Worm (Caenorhabditis elegans) whole organism, midembryonic: ENCODE measurements around the gene ZC376.8.

Source experiments
- T22C8.4 ChIP-seq: fragments of 200-800 bp; sonication (Bioruptor generic); IDR thresholded peaks from 2 replicates; pipeline ENCODE4 v1.3.6; 2022; ENCODE audit warnings: missing genetic modification characterization, missing compliant biosample characterization
- cog-1 ChIP-seq: sonication (generic microtip); optimal IDR thresholded peaks from 2 replicates; lab custom pipeline; 2016; ENCODE audit warnings: missing genetic modification characterization, missing compliant biosample characterization
- flt-1 ChIP-seq: fragments of 200-800 bp; sonication (Bioruptor generic); IDR thresholded peaks from 2 replicates; pipeline ENCODE4 v1.3.6; 2022; ENCODE audit warnings: missing genetic modification characterization, missing compliant biosample characterization
- med-1 ChIP-seq: sonication (generic microtip); optimal IDR thresholded peaks from 2 replicates; lab custom pipeline; 2017; ENCODE audit warnings: missing genetic modification characterization, mild to moderate bottlenecking, missing compliant biosample characterization, antibody characterized with exemption, missing genetic modification reagents; ENCODE audit not compliant: insufficient read depth
- ztf-23 ChIP-seq: fragments of 200-800 bp; sonication (Bioruptor generic); IDR thresholded peaks from 2 replicates; pipeline ENCODE4 v1.3.6; 2022; ENCODE audit warnings: missing genetic modification reagents, missing genetic modification characterization, missing compliant biosample characterization
- ztf-29 ChIP-seq: fragments of 200-800 bp; sonication (Bioruptor generic); IDR thresholded peaks from 2 replicates; pipeline ENCODE4 v1.3.6; 2022; ENCODE audit warnings: missing genetic modification reagents, missing genetic modification characterization, missing compliant biosample characterization

DNA sequence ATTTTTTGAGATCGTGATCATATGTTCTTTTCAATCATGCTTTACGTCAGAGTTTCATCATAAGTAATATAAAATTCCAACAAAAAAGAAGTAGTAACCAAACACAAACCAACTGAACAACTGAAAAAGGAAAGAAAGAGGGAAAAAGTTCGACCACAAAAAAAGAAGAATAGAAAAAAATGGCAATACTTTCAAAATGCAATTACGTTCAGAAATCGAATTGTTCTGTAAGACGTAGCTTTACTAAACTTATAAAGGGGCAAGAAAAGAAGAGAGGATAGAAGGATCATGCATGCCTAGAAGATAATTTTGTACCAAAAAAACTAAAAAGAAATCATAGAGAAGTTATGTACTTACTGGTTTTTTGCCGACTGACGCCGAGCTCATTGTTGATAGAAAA, 39.3 kb upstream of the ZC376.8 start:
- TF ChIP-seq med-1: no peak
- no peak for TF ChIP-seq flt-1 (GFP tag; lab: Robert Waterston, UW)
- TF ChIP-seq ztf-29 (GFP tag; lab: Robert Waterston, UW): no peak
- TF ChIP-seq cog-1 (tag; lab: Kevin White, UChicago): no peak
- no peak for TF ChIP-seq ztf-23
- TF ChIP-seq T22C8.4 (GFP tag; lab: Robert Waterston, UW): no peak
